Worm (Caenorhabditis elegans) whole organism, L4 larva: Measurements from ENCODE around the gene Y82E9BL.1.

ENCODE experiments used
- D1046.2 ChIP-seq: fragments of 200-800 bp; sonication (Bioruptor generic); IDR thresholded peaks from 2 replicates; pipeline ENCODE4 v1.3.6; 2022; ENCODE audit warnings: missing genetic modification characterization, missing compliant biosample characterization
- F10B5.3 ChIP-seq: sonication (generic microtip); optimal IDR thresholded peaks from 2 replicates; lab custom pipeline; 2016; ENCODE audit warnings: mild to moderate bottlenecking, missing genetic modification characterization, missing compliant biosample characterization
- R02D3.7 ChIP-seq: fragments of 150-350 bp; sonication (generic microtip); optimal IDR thresholded peaks from 3 replicates; lab custom pipeline; 2014; ENCODE audit warnings: missing biosample characterization, missing genetic modification characterization
- Y105C5A.15 ChIP-seq: fragments of 200-800 bp; sonication (Bioruptor generic); IDR thresholded peaks from 2 replicates; pipeline ENCODE4 v1.3.6; 2022; ENCODE audit warnings: missing genetic modification characterization, missing compliant biosample characterization
- ZK337.2 ChIP-seq: fragments of 200-800 bp; sonication (Bioruptor generic); IDR thresholded peaks from 2 replicates; pipeline ENCODE4 v1.3.6; 2022; ENCODE audit warnings: missing genetic modification reagents, missing genetic modification characterization, missing compliant biosample characterization
- aha-1 ChIP-seq: fragments of 150-350 bp; peaks from one replicate; lab custom pipeline; 2014; ENCODE audit warnings: missing biosample characterization, missing genetic modification characterization
- aly-2 ChIP-seq: sonication (generic microtip); optimal IDR thresholded peaks from 2 replicates; lab custom pipeline; 2018; ENCODE audit warnings: missing biosample characterization, missing genetic modification characterization
- ceh-20 ChIP-seq: fragments of 200-800 bp; sonication (Bioruptor generic); IDR thresholded peaks from 2 replicates; pipeline ENCODE4 v1.3.6; 2022; ENCODE audit warnings: missing genetic modification reagents, missing genetic modification characterization, missing compliant biosample characterization
- ceh-32 ChIP-seq: sonication (generic microtip); optimal IDR thresholded peaks from 2 replicates; lab custom pipeline; 2016; ENCODE audit warnings: mild to moderate bottlenecking, missing genetic modification characterization, missing compliant biosample characterization; ENCODE audit not compliant: poor library complexity
- ceh-44 ChIP-seq: fragments of 200-800 bp; sonication (Bioruptor generic); IDR thresholded peaks from 2 replicates; pipeline ENCODE4 v1.3.6; 2022; ENCODE audit warnings: missing genetic modification reagents, missing genetic modification characterization, missing compliant biosample characterization
- ceh-62 ChIP-seq: sonication (generic microtip); optimal IDR thresholded peaks from 2 replicates; lab custom pipeline; 2017; ENCODE audit warnings: missing biosample characterization, missing genetic modification characterization
- ces-1 ChIP-seq: fragments of 150-350 bp; sonication (generic microtip); optimal IDR thresholded peaks from 4 replicates; lab custom pipeline; 2014; ENCODE audit warnings: missing biosample characterization, missing genetic modification reagents, missing genetic modification characterization
- daf-12 ChIP-seq: fragments of 150-350 bp; optimal IDR thresholded peaks from 2 replicates; lab custom pipeline; 2014; ENCODE audit warnings: missing biosample characterization, missing genetic modification reagents, missing genetic modification characterization
- daf-16 ChIP-seq, 3 experiments: sonication (generic microtip); optimal IDR thresholded peaks; 2 replicates each; lab custom pipeline; 2016 to 2017; ENCODE audit warnings: missing genetic modification characterization in 3 of 3, missing genetic modification reagents in 3 of 3, mild to moderate bottlenecking in 2 of 3, missing compliant biosample characterization in 2 of 3, missing biosample characterization in 1 of 3, moderate library complexity in 1 of 3
- dmd-6 ChIP-seq: fragments of 200-800 bp; sonication (Bioruptor generic); IDR thresholded peaks from 2 replicates; pipeline ENCODE4 v1.3.6; 2022; ENCODE audit warnings: missing genetic modification reagents, missing genetic modification characterization, missing compliant biosample characterization
- duxl-1 ChIP-seq: sonication (generic microtip); optimal IDR thresholded peaks from 2 replicates; lab custom pipeline; 2016; ENCODE audit warnings: mild to moderate bottlenecking, missing genetic modification characterization, moderate library complexity, missing compliant biosample characterization; ENCODE audit not compliant: poor library complexity
- dve-1 ChIP-seq: sonication (generic microtip); optimal IDR thresholded peaks from 2 replicates; lab custom pipeline; 2017; ENCODE audit warnings: antibody characterized with exemption, mild to moderate bottlenecking, missing genetic modification characterization, missing compliant biosample characterization; ENCODE audit not compliant: insufficient read depth
- egl-27 ChIP-seq: sonication (generic microtip); optimal IDR thresholded peaks from 3 replicates; lab custom pipeline; 2017; ENCODE audit warnings: missing biosample characterization, missing genetic modification reagents, missing genetic modification characterization
- fkh-10 ChIP-seq: fragments of 150-350 bp; optimal IDR thresholded peaks from 2 replicates; lab custom pipeline; 2014; ENCODE audit warnings: missing biosample characterization, missing genetic modification reagents, missing genetic modification characterization
- fos-1 ChIP-seq: fragments of 150-350 bp; optimal IDR thresholded peaks from 2 replicates; lab custom pipeline; 2014; ENCODE audit warnings: missing biosample characterization, missing genetic modification characterization
- gei-8 ChIP-seq: fragments of 200-800 bp; sonication (Bioruptor generic); optimal IDR thresholded peaks from 2 replicates; lab custom pipeline; 2018; ENCODE audit warnings: mild to moderate bottlenecking, missing genetic modification characterization, missing compliant biosample characterization
- hif-1 ChIP-seq, 2 experiments: sonication (generic microtip); optimal IDR thresholded peaks; 2 replicates each; lab custom pipeline; 2016 to 2017; ENCODE audit warnings: missing compliant biosample characterization in 2 of 2, missing genetic modification characterization in 2 of 2, missing genetic modification reagents in 2 of 2, missing genotype in 2 of 2, mild to moderate bottlenecking in 1 of 2
- hlh-11 ChIP-seq: fragments of 200-800 bp; sonication (Bioruptor generic); optimal IDR thresholded peaks from 2 replicates; lab custom pipeline; 2018; ENCODE audit warnings: mild to moderate bottlenecking, missing genetic modification characterization, missing compliant biosample characterization
- hlh-30 ChIP-seq: sonication (generic microtip); optimal IDR thresholded peaks from 2 replicates; lab custom pipeline; 2017; ENCODE audit warnings: antibody characterized with exemption, mild to moderate bottlenecking, missing genetic modification characterization, missing compliant biosample characterization; ENCODE audit not compliant: insufficient read depth
- hmg-1.1 ChIP-seq: fragments of 200-800 bp; sonication (Bioruptor generic); IDR thresholded peaks from 2 replicates; pipeline ENCODE4 v1.3.6; 2022; ENCODE audit warnings: missing genetic modification reagents, missing genetic modification characterization, missing compliant biosample characterization
- lin-1 ChIP-seq: fragments of 200-800 bp; sonication (Bioruptor generic); IDR thresholded peaks from 2 replicates; pipeline ENCODE4 v1.3.6; 2022; ENCODE audit warnings: missing genetic modification reagents, missing genetic modification characterization, missing compliant biosample characterization
- lin-13 ChIP-seq: fragments of 150-350 bp; optimal IDR thresholded peaks from 2 replicates; lab custom pipeline; 2014; ENCODE audit warnings: missing biosample characterization, missing genetic modification reagents, missing genetic modification characterization
- lin-15B ChIP-seq: fragments of 150-350 bp; sonication (generic microtip); optimal IDR thresholded peaks from 3 replicates; lab custom pipeline; 2014; ENCODE audit warnings: missing biosample characterization, missing genetic modification characterization
- madf-9 ChIP-seq: fragments of 200-800 bp; sonication (Bioruptor generic); conservative IDR thresholded peaks from 2 replicates; pipeline ENCODE4 v1.3.6; 2022; ENCODE audit warnings: missing genetic modification reagents, missing genetic modification characterization, missing compliant biosample characterization
- mdl-1 ChIP-seq, 2 experiments: fragments of 150-350 bp in 1 of 2; sonication (generic microtip) in 1 of 2; optimal IDR thresholded peaks; 2 replicates each; lab custom pipeline; 2014 to 2017; ENCODE audit warnings: missing biosample characterization in 2 of 2, missing genetic modification characterization in 2 of 2
- mep-1 ChIP-seq: fragments of 150-350 bp; sonication (generic microtip); optimal IDR thresholded peaks from 3 replicates; lab custom pipeline; 2014; ENCODE audit warnings: missing biosample characterization, missing genetic modification characterization
- mxl-2 ChIP-seq: fragments of 200-800 bp; sonication (Bioruptor generic); conservative IDR thresholded peaks from 2 replicates; pipeline ENCODE4 v1.3.6; 2022; ENCODE audit warnings: missing genetic modification reagents, missing genetic modification characterization, missing compliant biosample characterization
- nhr-28 ChIP-seq: fragments of 150-350 bp; optimal IDR thresholded peaks from 2 replicates; lab custom pipeline; 2014; ENCODE audit warnings: missing biosample characterization, missing genetic modification characterization
- nhr-48 ChIP-seq: sonication (generic microtip); optimal IDR thresholded peaks from 2 replicates; lab custom pipeline; 2016; ENCODE audit warnings: mild to moderate bottlenecking, missing genetic modification characterization, missing compliant biosample characterization
- nhr-6 ChIP-seq: fragments of 150-350 bp; optimal IDR thresholded peaks from 2 replicates; lab custom pipeline; 2014; ENCODE audit warnings: missing biosample characterization, missing genetic modification characterization
- nhr-76 ChIP-seq: fragments of 150-350 bp; optimal IDR thresholded peaks from 2 replicates; lab custom pipeline; 2014; ENCODE audit warnings: missing biosample characterization, missing genetic modification characterization
- nhr-77 ChIP-seq: fragments of 150-350 bp; optimal IDR thresholded peaks from 2 replicates; lab custom pipeline; 2014; ENCODE audit warnings: missing biosample characterization, missing genetic modification characterization
- pqm-1 ChIP-seq: sonication (generic microtip); optimal IDR thresholded peaks from 2 replicates; lab custom pipeline; 2017; ENCODE audit warnings: missing biosample characterization, missing genetic modification characterization
- rbr-2 ChIP-seq: sonication (generic microtip); optimal IDR thresholded peaks from 2 replicates; lab custom pipeline; 2016; ENCODE audit warnings: missing genotype, missing genetic modification characterization, missing compliant biosample characterization
- sdz-12 ChIP-seq: fragments of 200-800 bp; sonication (Bioruptor generic); optimal IDR thresholded peaks from 2 replicates; lab custom pipeline; 2018; ENCODE audit warnings: mild to moderate bottlenecking, missing genetic modification characterization, missing compliant biosample characterization
- skn-1 ChIP-seq: fragments of 150-350 bp; optimal IDR thresholded peaks from 2 replicates; lab custom pipeline; 2014; ENCODE audit warnings: missing biosample characterization, missing genetic modification characterization
- snpc-4 ChIP-seq: fragments of 150-350 bp; optimal IDR thresholded peaks from 2 replicates; lab custom pipeline; 2014; ENCODE audit warnings: missing biosample characterization, missing genetic modification characterization
- spr-3 ChIP-seq: fragments of 200-800 bp; sonication (Bioruptor generic); optimal IDR thresholded peaks from 2 replicates; lab custom pipeline; 2018; ENCODE audit warnings: mild to moderate bottlenecking, missing genetic modification characterization, missing compliant biosample characterization
- unc-39 ChIP-seq: sonication (generic microtip); optimal IDR thresholded peaks from 2 replicates; lab custom pipeline; 2017; ENCODE audit warnings: missing biosample characterization, missing genetic modification characterization
- unc-62 ChIP-seq, 3 experiments: fragments of 150-350 bp in 1 of 3; sonication (generic microtip); optimal IDR thresholded peaks in 2 of 3; peaks in 1 of 3; 1 replicate in 1 of 3; 2 replicates in 2 of 3; lab custom pipeline; 2014 to 2017; ENCODE audit warnings: missing biosample characterization in 3 of 3, missing genetic modification characterization in 3 of 3, missing genetic modification reagents in 3 of 3, missing genotype in 1 of 3
- zag-1 ChIP-seq: fragments of 150-350 bp; optimal IDR thresholded peaks from 2 replicates; lab custom pipeline; 2014; ENCODE audit warnings: missing biosample characterization, missing genetic modification characterization
- zip-11 ChIP-seq: fragments of 200-800 bp; sonication (Bioruptor generic); IDR thresholded peaks from 2 replicates; pipeline ENCODE4 v1.3.6; 2022; ENCODE audit warnings: missing genetic modification characterization, missing compliant biosample characterization
- zip-2 ChIP-seq: fragments of 150-350 bp; optimal IDR thresholded peaks from 2 replicates; lab custom pipeline; 2014; ENCODE audit warnings: missing biosample characterization, missing genetic modification characterization
- ztf-7 ChIP-seq: fragments of 150-350 bp; optimal IDR thresholded peaks from 2 replicates; lab custom pipeline; 2014; ENCODE audit warnings: missing biosample characterization, missing genetic modification characterization

The Y82E9BL.1 gene

ce11 chrIII:1308887-1309286, 46.3 kb downstream of the Y82E9BL.1 start, which contains the start of gene Y82E9BL.12:
Y82E9BL.12 (plus strand) TSS chrIII:1309187.
- TF ChIP-seq skn-1 (no peak), zag-1 (no peak), mdl-1 (tag; optimal IDR thresholded peaks at IDR 0.05; lab: Kevin White, UChicago) (no peak), ztf-7 (tag; lab: Kevin White, UChicago) (no peak), R02D3.7 (tag; lab: Kevin White, UChicago) (no peak), nhr-77 (tag; lab: Kevin White, UChicago) (no peak), ces-1 (GFP tag; lab: Kevin White, UChicago) (no peak), F10B5.3 (tag; lab: Kevin White, UChicago) (no peak), hmg-1.1 (GFP tag; lab: Robert Waterston, UW) (no peak), madf-9 (GFP tag; lab: Robert Waterston, UW) (no peak), zip-11 (no peak), lin-13 (no peak)
- TF ChIP-seq, all 104 proteins: peak for 0

- no peak for TF ChIP-seq ZK337.2 (GFP tag; lab: Robert Waterston, UW)
- TF ChIP-seq F10B5.3 (tag; lab: Kevin White, UChicago) = no peak
- TF ChIP-seq unc-39 (tag; lab: Kevin White, UChicago) = no peak
- TF ChIP-seq aly-2 = no peak
- no peak for TF ChIP-seq nhr-76 (tag; lab: Kevin White, UChicago)
- TF ChIP-seq lin-13 = no peak
- TF ChIP-seq egl-27 = no peak
- TF ChIP-seq R02D3.7 (tag; lab: Kevin White, UChicago) = no peak
- TF ChIP-seq zip-2 = peak; percentile 91
- TF ChIP-seq hif-1 (tag; optimal IDR thresholded peaks at IDR 0.05; lab: Kevin White, UChicago) = no peak
- TF ChIP-seq ztf-7 (tag; lab: Kevin White, UChicago) = peak; percentile 66
- TF ChIP-seq ceh-32 = no peak
- TF ChIP-seq daf-16 (GFP tag; optimal IDR thresholded peaks at IDR 0.05; lab: Kevin White, UChicago) = no peak
- peak; percentile 71 for TF ChIP-seq daf-16 (tag; optimal IDR thresholded peaks at IDR 0.05; lab: Kevin White, UChicago)
- peak; percentile 38 for TF ChIP-seq dve-1 (tag; lab: Kevin White, UChicago)
- no peak for TF ChIP-seq gei-8 (GFP tag; lab: Kevin White, UChicago)
- no peak for TF ChIP-seq mep-1
- no peak for TF ChIP-seq zip-11
- TF ChIP-seq unc-62 (GFP tag; optimal IDR thresholded peaks at IDR 0.05 in 1 of 2; lab: Kevin White, UChicago) = peak in 1 of 2 experiments; percentile 25
- no peak for TF ChIP-seq unc-62 (tag; optimal IDR thresholded peaks at IDR 0.05; lab: Kevin White, UChicago)
- TF ChIP-seq pqm-1 (tag; lab: Kevin White, UChicago) = peak; percentile 86
- TF ChIP-seq D1046.2 (GFP tag; lab: Robert Waterston, UW) = no peak
- peak; percentile 22; the same call in 1 of the 2 replicates for TF ChIP-seq dmd-6
- TF ChIP-seq lin-1 = no peak
- TF ChIP-seq mxl-2 (GFP tag; lab: Robert Waterston, UW) = no peak
- TF ChIP-seq aha-1 (tag; lab: Kevin White, UChicago) = peak; percentile 1
- TF ChIP-seq ceh-20 (GFP tag; lab: Robert Waterston, UW) = no peak
- TF ChIP-seq fkh-10 (GFP tag; lab: Kevin White, UChicago) = no peak
- no peak for TF ChIP-seq ceh-44
- TF ChIP-seq duxl-1 (tag; lab: Kevin White, UChicago) = no peak
- TF ChIP-seq mdl-1 (tag; optimal IDR thresholded peaks at IDR 0.05; lab: Kevin White, UChicago) = no peak
- no peak for TF ChIP-seq hlh-30 (tag; lab: Kevin White, UChicago)
- no peak for TF ChIP-seq nhr-48
- TF ChIP-seq lin-15B (tag; lab: Kevin White, UChicago) = no peak
- no peak for TF ChIP-seq nhr-6
- no peak for TF ChIP-seq rbr-2 (tag; lab: Kevin White, UChicago)
- TF ChIP-seq Y105C5A.15 = no peak
- no peak for TF ChIP-seq sdz-12 (GFP tag; lab: Kevin White, UChicago)
- peak; percentile 78 for TF ChIP-seq nhr-28 (tag; lab: Kevin White, UChicago)
- no peak for TF ChIP-seq snpc-4 (tag; lab: Kevin White, UChicago)
- no peak for TF ChIP-seq fos-1
- no peak for TF ChIP-seq daf-12 (tag; lab: Kevin White, UChicago)
- TF ChIP-seq spr-3 (GFP tag; lab: Kevin White, UChicago) = no peak
- no peak for TF ChIP-seq nhr-77 (tag; lab: Kevin White, UChicago)
- no peak for TF ChIP-seq zag-1
- no peak for TF ChIP-seq ceh-62 (tag; lab: Kevin White, UChicago)
- TF ChIP-seq hlh-11 = peak; percentile 31
These were observed 47.0 kb downstream of the Y82E9BL.1 start, which contains the start of gene fbxa-79 for ce11 chrIII:1308209-1308608. fbxa-79 (minus strand) TSS chrIII:1308294.
